Fruit fly (Drosophila melanogaster) whole organism, pupa: ENCODE data around the gene 4E-T.

Experiments
- CG12605 ChIP-seq: fragments of 200-800 bp; sonication (Bioruptor generic); IDR thresholded peaks from 2 replicates; pipeline ENCODE4 v1.3.6; 2022; ENCODE audit warnings: missing biosample characterization, missing genetic modification characterization
- CG14655 ChIP-seq: fragments of 200-800 bp; sonication (Bioruptor generic); optimal IDR thresholded peaks from 3 replicates; lab custom pipeline; 2017; ENCODE audit warnings: mild to moderate bottlenecking, missing biosample characterization, missing genetic modification reagents, missing genetic modification characterization
- CG15710 ChIP-seq: fragments of 200-800 bp; sonication (Bioruptor generic); optimal IDR thresholded peaks from 2 replicates; lab custom pipeline; 2018; ENCODE audit warnings: missing biosample characterization, mild to moderate bottlenecking, missing genetic modification characterization, moderate library complexity
- CG34367 ChIP-seq: fragments of 200-800 bp; sonication (Bioruptor generic); optimal IDR thresholded peaks from 2 replicates; lab custom pipeline; 2018; ENCODE audit warnings: missing biosample characterization, mild to moderate bottlenecking, missing genetic modification characterization
- CG8159 ChIP-seq: fragments of 200-800 bp; sonication (Bioruptor generic); optimal IDR thresholded peaks from 3 replicates; lab custom pipeline; 2018; ENCODE audit warnings: missing biosample characterization, mild to moderate bottlenecking, missing genetic modification characterization, moderate library complexity
- CG8301 ChIP-seq: fragments of 200-800 bp; sonication (Bioruptor generic); optimal IDR thresholded peaks from 2 replicates; lab custom pipeline; 2018; ENCODE audit warnings: missing biosample characterization, mild to moderate bottlenecking, missing genetic modification characterization
- CG9948 ChIP-seq: fragments of 200-800 bp; sonication (Bioruptor generic); optimal IDR thresholded peaks from 2 replicates; lab custom pipeline; 2018; ENCODE audit warnings: missing biosample characterization, mild to moderate bottlenecking, missing genetic modification characterization, moderate library complexity
- EcR ChIP-seq: fragments of 200-800 bp; sonication (Bioruptor generic); optimal IDR thresholded peaks from 3 replicates; lab custom pipeline; 2019; ENCODE audit warnings: missing biosample characterization, missing genetic modification characterization, mild to moderate bottlenecking, moderate library complexity, missing genetic modification reagents
- Pif1B ChIP-seq: fragments of 200-800 bp; sonication (Bioruptor generic); optimal IDR thresholded peaks from 3 replicates; lab custom pipeline; 2016; ENCODE audit warnings: missing biosample characterization, missing genetic modification characterization

DNA sequence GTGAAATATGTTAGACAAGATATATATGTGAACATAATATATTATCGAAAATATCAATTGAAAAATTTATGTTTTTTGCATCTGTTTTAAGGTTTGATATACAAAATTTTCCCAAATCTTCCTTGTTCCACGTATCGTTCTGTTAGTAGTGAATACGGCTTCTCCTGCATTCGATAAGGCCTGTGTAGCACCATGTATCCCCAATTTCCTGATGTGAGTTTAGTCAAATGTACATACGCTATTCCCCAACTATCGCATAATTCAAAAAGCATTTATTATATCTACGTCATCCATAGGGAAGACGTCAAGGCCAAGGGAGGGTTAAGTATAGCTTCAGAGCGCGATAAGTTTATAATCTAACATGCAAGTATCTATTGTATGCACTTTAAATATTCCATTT is 53.5 kb downstream of the 4E-T start:
- TF ChIP-seq CG15710 (tag; lab: Kevin White, UChicago) (no peak), Pif1B (no peak), CG8159 (tag; lab: Kevin White, UChicago) (no peak), CG12605 (GFP tag; lab: Robert Waterston, UW) (no peak), CG14655 (no peak), EcR (GFP tag; lab: Kevin White, UChicago) (no peak), CG8301 (tag; lab: Kevin White, UChicago) (no peak), CG9948 (tag; lab: Kevin White, UChicago) (no peak), CG34367 (tag; lab: Kevin White, UChicago) (no peak)
